Fruit fly (Drosophila melanogaster) whole organism, wandering third instar larva: ENCODE results near the gene CG8837.

Experiments used
- CG32264 ChIP-seq: fragments of 200-800 bp; sonication (Bioruptor generic); optimal IDR thresholded peaks from 2 replicates; lab custom pipeline; 2016; ENCODE audit warnings: missing biosample characterization, missing genetic modification characterization
- CG9705 ChIP-seq: fragments of 200-800 bp; sonication (Bioruptor generic); optimal IDR thresholded peaks from 2 replicates; lab custom pipeline; 2018; ENCODE audit warnings: missing biosample characterization, mild to moderate bottlenecking, missing genetic modification characterization
- CrebA ChIP-seq: fragments of 200-800 bp; sonication (Bioruptor generic); optimal IDR thresholded peaks from 2 replicates; lab custom pipeline; 2016; ENCODE audit warnings: missing biosample characterization, mild to moderate bottlenecking, missing genetic modification characterization, borderline replicate concordance
- Dfd ChIP-seq: fragments of >200 bp; optimal IDR thresholded peaks from 2 replicates; lab custom pipeline; 2017; ENCODE audit warnings: missing biosample characterization, missing genetic modification characterization
- Dif ChIP-seq: fragments of 200-275, 200-300 bp; sonication (Bioruptor generic); optimal IDR thresholded peaks from 2 replicates; lab custom pipeline; 2018; ENCODE audit warnings: missing biosample characterization, missing genetic modification characterization; ENCODE audit not compliant: partially characterized antibody
- GATAd ChIP-seq: sonication (Bioruptor generic); optimal IDR thresholded peaks from 2 replicates; lab custom pipeline; 2016; ENCODE audit warnings: missing biosample characterization, missing genetic modification characterization
- HLH106 ChIP-seq: fragments of 200-800 bp; optimal IDR thresholded peaks from 3 replicates; lab custom pipeline; 2019; ENCODE audit warnings: missing biosample characterization, mild to moderate bottlenecking, missing genetic modification characterization, moderate library complexity
- Hnf4 ChIP-seq: fragments of 200-800 bp; sonication (Bioruptor generic); optimal IDR thresholded peaks from 2 replicates; lab custom pipeline; 2016; ENCODE audit warnings: missing biosample characterization, mild to moderate bottlenecking, missing genetic modification characterization
- Hr78 ChIP-seq: fragments of >200 bp; optimal IDR thresholded peaks from 2 replicates; lab custom pipeline; 2017; ENCODE audit warnings: missing biosample characterization, missing genetic modification characterization
- Jra ChIP-seq: sonication (Bioruptor generic); optimal IDR thresholded peaks from 2 replicates; lab custom pipeline; 2016; ENCODE audit warnings: missing biosample characterization, missing genetic modification characterization
- Mio ChIP-seq: sonication (Bioruptor generic); optimal IDR thresholded peaks from 2 replicates; lab custom pipeline; 2016; ENCODE audit warnings: missing biosample characterization, missing genetic modification characterization
- N ChIP-seq: fragments of >200 bp; optimal IDR thresholded peaks from 2 replicates; lab custom pipeline; 2018; ENCODE audit warnings: missing biosample characterization, missing external identifiers, missing genetic modification characterization
- OdsH ChIP-seq: fragments of 200-800 bp; sonication (Bioruptor generic); optimal IDR thresholded peaks from 2 replicates; lab custom pipeline; 2016; ENCODE audit warnings: missing biosample characterization, mild to moderate bottlenecking, missing genetic modification characterization
- Rel ChIP-seq, 2 experiments: fragments of 200-800 bp; sonication (Bioruptor generic) in 1 of 2; optimal IDR thresholded peaks; 2 replicates in 1 of 2; 3 replicates in 1 of 2; lab custom pipeline; 2016 to 2019; ENCODE audit warnings: mild to moderate bottlenecking in 2 of 2, missing biosample characterization in 2 of 2, missing genetic modification characterization in 2 of 2, moderate library complexity in 1 of 2
- Sp1 ChIP-seq: fragments of 200-800 bp; sonication (Bioruptor generic); optimal IDR thresholded peaks from 3 replicates; lab custom pipeline; 2019; ENCODE audit warnings: missing biosample characterization, mild to moderate bottlenecking, missing genetic modification characterization, moderate library complexity
- Vsx2 ChIP-seq: fragments of 200-300, 225-300 bp; sonication (Bioruptor generic); optimal IDR thresholded peaks from 2 replicates; lab custom pipeline; 2018; ENCODE audit warnings: missing biosample characterization, missing genetic modification characterization; ENCODE audit not compliant: partially characterized antibody
- br ChIP-seq: fragments of 200-800 bp; sonication (Bioruptor generic); optimal IDR thresholded peaks from 2 replicates; lab custom pipeline; 2016; ENCODE audit warnings: missing biosample characterization, missing genetic modification characterization
- brk ChIP-seq: fragments of 200-800 bp; sonication (Bioruptor generic); optimal IDR thresholded peaks from 2 replicates; lab custom pipeline; 2016; ENCODE audit warnings: missing biosample characterization, mild to moderate bottlenecking, missing genetic modification characterization
- dl ChIP-seq, 2 experiments: fragments of 175-275, 200-275 bp in 1 of 2; fragments of 200-275 bp in 1 of 2; sonication (Bioruptor generic); optimal IDR thresholded peaks; lab custom pipeline; 2018; ENCODE audit warnings: mild to moderate bottlenecking in 2 of 2, missing biosample characterization in 2 of 2, missing genetic modification characterization in 2 of 2, moderate library complexity in 2 of 2; ENCODE audit not compliant: partially characterized antibody in 2 of 2, insufficient read depth in 1 of 2
- dmrt93B ChIP-seq: fragments of 200-800 bp; sonication (Bioruptor generic); optimal IDR thresholded peaks from 2 replicates; lab custom pipeline; 2018; ENCODE audit warnings: missing biosample characterization, mild to moderate bottlenecking, missing genetic modification characterization
- dsf ChIP-seq: sonication (Bioruptor generic); optimal IDR thresholded peaks from 2 replicates; lab custom pipeline; 2016; ENCODE audit warnings: missing biosample characterization, missing genetic modification characterization, borderline replicate concordance
- ey ChIP-seq: fragments of 200-800 bp; sonication (Bioruptor generic); optimal IDR thresholded peaks from 2 replicates; lab custom pipeline; 2016; ENCODE audit warnings: missing biosample characterization, missing genetic modification characterization
- foxo ChIP-seq, 2 experiments: fragments of 200-800 bp; sonication (Bioruptor generic); optimal IDR thresholded peaks; 2 replicates in 1 of 2; 3 replicates in 1 of 2; lab custom pipeline; 2016 to 2017; ENCODE audit warnings: missing biosample characterization in 2 of 2, missing genetic modification characterization in 2 of 2
- fru ChIP-seq: fragments of 200-800 bp; sonication (Bioruptor generic); optimal IDR thresholded peaks from 3 replicates; lab custom pipeline; 2016; ENCODE audit warnings: missing biosample characterization, mild to moderate bottlenecking, missing genetic modification characterization
- h ChIP-seq: fragments of 200-800 bp; sonication (Bioruptor generic); optimal IDR thresholded peaks from 3 replicates; lab custom pipeline; 2016; ENCODE audit warnings: missing biosample characterization, mild to moderate bottlenecking, missing genetic modification characterization
- lola ChIP-seq: fragments of >200 bp; optimal IDR thresholded peaks from 2 replicates; lab custom pipeline; 2017; ENCODE audit warnings: missing biosample characterization, missing genetic modification characterization
- psq ChIP-seq: fragments of 200-800 bp; sonication (Bioruptor generic); optimal IDR thresholded peaks from 3 replicates; lab custom pipeline; 2017; ENCODE audit warnings: missing biosample characterization, mild to moderate bottlenecking, missing genetic modification characterization, moderate library complexity
- rgr ChIP-seq: fragments of 200-800 bp; sonication (Bioruptor generic); optimal IDR thresholded peaks from 3 replicates; lab custom pipeline; 2016; ENCODE audit warnings: missing biosample characterization, mild to moderate bottlenecking, missing genetic modification characterization
- sage ChIP-seq: fragments of 200-800 bp; sonication (Bioruptor generic); optimal IDR thresholded peaks from 2 replicates; lab custom pipeline; 2016; ENCODE audit warnings: missing biosample characterization, mild to moderate bottlenecking, missing genetic modification characterization
- sv ChIP-seq: fragments of 200-800 bp; sonication (Bioruptor generic); optimal IDR thresholded peaks from 3 replicates; lab custom pipeline; 2016; ENCODE audit warnings: missing biosample characterization, missing genetic modification characterization
- tai ChIP-seq: sonication (Bioruptor generic); optimal IDR thresholded peaks from 2 replicates; lab custom pipeline; 2016; ENCODE audit warnings: missing biosample characterization, missing genetic modification characterization
- usp ChIP-seq: fragments of >200 bp; optimal IDR thresholded peaks from 2 replicates; lab custom pipeline; 2017; ENCODE audit warnings: missing biosample characterization, missing genetic modification characterization
- woc ChIP-seq: sonication (Bioruptor generic); optimal IDR thresholded peaks from 2 replicates; lab custom pipeline; 2016; ENCODE audit warnings: missing biosample characterization, mild to moderate bottlenecking, missing genetic modification characterization

CG8837 gene

DNA sequence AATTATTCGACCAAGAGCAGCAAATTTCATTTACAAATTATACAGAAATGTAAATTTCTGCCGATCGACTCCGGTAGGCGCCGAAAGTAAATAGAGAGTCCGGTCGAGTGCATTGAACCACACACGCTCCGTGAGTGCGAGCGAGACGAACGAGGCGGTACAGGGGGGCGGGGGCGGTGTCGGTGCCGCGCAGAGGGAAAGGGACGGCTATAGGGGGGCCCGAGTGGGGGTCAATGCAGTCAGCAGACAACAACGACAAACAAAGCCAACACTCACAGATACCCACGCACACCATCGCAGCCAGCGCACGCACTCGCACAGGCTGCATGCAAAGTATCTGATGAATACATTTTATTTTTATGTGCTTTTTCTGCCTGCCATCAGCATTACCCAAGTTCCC lies 19.4 kb downstream of the CG8837 start:
- TF ChIP-seq Dfd (GFP tag; lab: Kevin White, UChicago): peak; percentile 53
- peak; percentile 4 for TF ChIP-seq psq (GFP tag; lab: Kevin White, UChicago)
- TF ChIP-seq Jra (GFP tag; lab: Kevin White, UChicago): no peak
- TF ChIP-seq Sp1: peak; percentile 9
- TF ChIP-seq rgr (GFP tag; lab: Kevin White, UChicago): peak; percentile 3
- TF ChIP-seq CrebA (GFP tag; lab: Kevin White, UChicago): no peak
- TF ChIP-seq HLH106 (tag; lab: Kevin White, UChicago): peak; percentile 3
- TF ChIP-seq Rel (GFP tag; optimal IDR thresholded peaks at IDR 0.05; lab: Kevin White, UChicago): no peak
- peak; percentile 83 for TF ChIP-seq Rel (tag; optimal IDR thresholded peaks at IDR 0.05; lab: Kevin White, UChicago)
- TF ChIP-seq foxo (GFP tag; optimal IDR thresholded peaks at IDR 0.05; lab: Kevin White, UChicago): no peak
- no peak for TF ChIP-seq CG32264 (GFP tag; lab: Kevin White, UChicago)

DNA sequence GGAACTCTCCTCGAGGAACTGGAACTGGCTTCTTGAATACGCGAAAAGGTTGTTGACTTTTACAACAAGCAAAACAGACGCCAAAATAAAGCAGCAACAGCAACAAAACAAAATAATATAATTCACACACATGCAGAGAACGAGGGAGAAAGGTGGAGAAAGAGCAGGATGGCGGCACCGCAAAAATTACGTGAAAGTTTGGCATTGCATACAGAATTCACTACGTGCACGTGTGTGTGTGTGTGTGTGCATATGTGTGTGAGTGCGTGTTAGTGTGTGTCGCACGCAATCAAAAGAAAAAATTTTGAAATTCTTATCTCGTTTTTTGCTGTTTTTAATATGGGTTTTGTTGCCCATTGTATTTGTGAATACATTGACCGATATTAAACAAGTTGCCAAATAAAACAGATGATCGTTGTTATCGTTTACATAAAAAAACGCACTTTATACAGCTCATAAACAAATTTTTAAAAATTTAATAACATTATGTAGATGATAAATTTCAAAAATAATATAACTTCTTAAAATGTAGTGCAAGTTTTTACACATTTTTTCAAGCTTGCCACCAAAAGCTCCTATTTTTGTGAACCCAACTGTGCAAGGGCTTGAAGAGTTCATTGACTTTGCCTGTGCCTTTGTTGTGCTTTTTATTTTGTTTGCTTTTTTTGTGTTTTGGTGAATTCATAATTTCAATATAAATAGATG lies 21.3 kb downstream of the CG8837 start:
- TF ChIP-seq N (GFP tag; lab: Kevin White, UChicago): peak; percentile 25
- peak; percentile 77 for TF ChIP-seq Hnf4 (GFP tag; lab: Kevin White, UChicago)
- TF ChIP-seq dsf (GFP tag; lab: Kevin White, UChicago): peak; percentile 20
- TF ChIP-seq sage (GFP tag; lab: Kevin White, UChicago): peak; percentile 52
- peak; percentile 60 for TF ChIP-seq rgr (GFP tag; lab: Kevin White, UChicago)
- no peak for TF ChIP-seq lola (GFP tag; lab: Kevin White, UChicago)
- TF ChIP-seq Jra (GFP tag; lab: Kevin White, UChicago): peak; percentile 34
- TF ChIP-seq CG9705: no peak
- peak in 1 of 2 experiments; percentile 71 for TF ChIP-seq foxo (GFP tag; optimal IDR thresholded peaks at IDR 0.05; lab: Kevin White, UChicago)
- peak; percentile 83 for TF ChIP-seq psq (GFP tag; lab: Kevin White, UChicago)
- TF ChIP-seq GATAd (GFP tag; lab: Kevin White, UChicago): peak; percentile 24
- TF ChIP-seq brk (GFP tag; lab: Kevin White, UChicago): peak; percentile 9
- TF ChIP-seq Dfd (GFP tag; lab: Kevin White, UChicago): peak; percentile 44
- TF ChIP-seq dmrt93B (GFP tag; lab: Kevin White, UChicago): peak; percentile 60
- TF ChIP-seq dl (GFP tag; optimal IDR thresholded peaks at IDR 0.05; lab: Kevin White, UChicago; ENCODE audit: insufficient read depth in 1 of 2, partially characterized antibody in 2 of 2): no peak
- no peak for TF ChIP-seq CrebA (GFP tag; lab: Kevin White, UChicago)
- no peak for TF ChIP-seq Rel (GFP tag; optimal IDR thresholded peaks at IDR 0.05; lab: Kevin White, UChicago)
- peak; percentile 52 for TF ChIP-seq Rel (tag; optimal IDR thresholded peaks at IDR 0.05; lab: Kevin White, UChicago)
- TF ChIP-seq HLH106 (tag; lab: Kevin White, UChicago): peak; percentile 81
- no peak for TF ChIP-seq sv
- peak; percentile 85 for TF ChIP-seq OdsH (GFP tag; lab: Kevin White, UChicago)
- peak; percentile 38 for TF ChIP-seq h
- peak; percentile 3 for TF ChIP-seq ey (GFP tag; lab: Kevin White, UChicago)
- TF ChIP-seq woc (GFP tag; lab: Kevin White, UChicago): peak; percentile 16
- no peak for TF ChIP-seq Hr78 (GFP tag; lab: Kevin White, UChicago)
- peak; percentile 90 for TF ChIP-seq Sp1
- peak; percentile 54 for TF ChIP-seq tai (GFP tag; lab: Kevin White, UChicago)
- TF ChIP-seq br (GFP tag; lab: Kevin White, UChicago): peak; percentile 69
- TF ChIP-seq fru (GFP tag; lab: Kevin White, UChicago): peak; percentile 73

DNA sequence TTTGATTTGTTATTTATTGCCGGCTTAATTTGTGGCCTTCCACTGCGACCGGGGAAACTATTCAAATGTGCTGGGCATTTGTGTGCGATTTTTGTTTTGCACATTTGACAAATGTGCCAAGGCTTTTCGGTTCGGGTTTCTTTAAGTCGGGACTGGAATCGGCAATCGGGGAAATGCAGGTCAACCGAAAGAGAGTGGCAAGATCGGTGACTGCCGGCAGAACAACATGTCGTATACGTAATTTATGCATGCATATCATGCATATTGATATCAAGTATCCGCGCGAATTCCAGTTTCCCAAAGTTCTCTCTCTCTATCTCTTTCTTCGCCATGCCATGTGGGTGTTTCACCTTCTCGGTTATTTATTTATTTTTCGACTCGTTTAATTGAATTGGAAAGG lies 22.3 kb downstream of the CG8837 start:
- TF ChIP-seq Mio (GFP tag; lab: Kevin White, UChicago) (no peak), usp (GFP tag; lab: Kevin White, UChicago) (no peak), Rel (GFP tag; optimal IDR thresholded peaks at IDR 0.05; lab: Kevin White, UChicago) (no peak), Rel (tag; optimal IDR thresholded peaks at IDR 0.05; lab: Kevin White, UChicago) (no peak), GATAd (GFP tag; lab: Kevin White, UChicago) (no peak), Dif (GFP tag; lab: Kevin White, UChicago) (no peak), foxo (GFP tag; optimal IDR thresholded peaks at IDR 0.05; lab: Kevin White, UChicago) (no peak), HLH106 (tag; lab: Kevin White, UChicago) (no peak), CG32264 (GFP tag; lab: Kevin White, UChicago) (no peak), dsf (GFP tag; lab: Kevin White, UChicago) (no peak), psq (GFP tag; lab: Kevin White, UChicago) (no peak), Dfd (GFP tag; lab: Kevin White, UChicago) (no peak), Vsx2 (GFP tag; lab: Kevin White, UChicago) (no peak), fru (GFP tag; lab: Kevin White, UChicago) (no peak), N (GFP tag; lab: Kevin White, UChicago) (no peak)
- TF ChIP-seq, all 38 proteins: peak for 0
